Worm (Caenorhabditis elegans): ENCODE results near the gene col-167.

- TF ChIP-seq elt-3 (tag; optimal IDR thresholded peaks at IDR 0.05): no peak
- no peak for TF ChIP-seq lin-13 (GFP tag; optimal IDR thresholded peaks at IDR 0.05)
- TF ChIP-seq ceh-82 (tag; optimal IDR thresholded peaks at IDR 0.05): no peak
- no peak for TF ChIP-seq nhr-77 (tag; optimal IDR thresholded peaks at IDR 0.05)
- no peak for TF ChIP-seq unc-39 (tag; optimal IDR thresholded peaks at IDR 0.05)
- TF ChIP-seq mab-5 (tag; optimal IDR thresholded peaks at IDR 0.05): no peak
- TF ChIP-seq dmd-4 (tag; optimal IDR thresholded peaks at IDR 0.05): no peak
- TF ChIP-seq mdl-1 (tag; optimal IDR thresholded peaks at IDR 0.05): no peak
- TF ChIP-seq nhr-11 (tag; optimal IDR thresholded peaks at IDR 0.05): no peak
- TF ChIP-seq skn-1 (tag; optimal IDR thresholded peaks at IDR 0.05): no peak
- TF ChIP-seq R02D3.7 (tag; optimal IDR thresholded peaks at IDR 0.05): no peak
These were observed 2.4 kb upstream of the col-167 start for ce11 chrX:6320887-6321286.
